Worm (Caenorhabditis elegans): ENCODE data around the gene Y60C6A.1.

Gene Y60C6A.1

DNA sequence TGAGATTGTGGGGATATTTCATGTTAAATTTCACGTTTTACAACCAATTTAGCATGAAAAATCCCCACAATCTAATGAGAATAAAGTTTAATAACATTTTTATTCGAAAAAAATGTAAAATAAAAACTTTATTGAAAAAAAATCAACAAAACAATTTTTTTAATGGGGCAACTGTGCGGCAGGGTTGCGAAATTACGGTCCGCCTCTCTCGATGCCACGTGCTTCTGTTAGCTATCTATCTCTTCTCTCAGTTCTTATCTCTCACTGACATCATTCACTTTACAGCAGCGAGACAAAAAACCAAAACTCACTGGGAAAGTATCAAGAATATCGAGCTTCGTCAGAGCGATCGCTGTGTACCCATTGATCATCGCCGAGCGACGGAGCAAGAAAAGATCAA is 37.2 kb downstream of the Y60C6A.1 start (continued):
- TF ChIP-seq ceh-88 (GFP tag; IDR thresholded peaks at IDR 0.05) (no peak), egl-27 (tag; optimal IDR thresholded peaks at IDR 0.05) (no peak), blmp-1 (tag; optimal IDR thresholded peaks at IDR 0.05) (no peak), sup-37 (GFP tag; optimal IDR thresholded peaks at IDR 0.05) (no peak), pag-3 (tag; optimal IDR thresholded peaks at IDR 0.05; ENCODE audit: borderline replicate concordance, insufficient read depth) (no peak), alr-1 (tag; optimal IDR thresholded peaks at IDR 0.05; ENCODE audit: borderline replicate concordance) (no peak), C16A3.4 (tag; optimal IDR thresholded peaks at IDR 0.05) (no peak), C04F5.9 (tag; optimal IDR thresholded peaks at IDR 0.05) (no peak), mef-2 (tag; optimal IDR thresholded peaks at IDR 0.05) (no peak)

DNA sequence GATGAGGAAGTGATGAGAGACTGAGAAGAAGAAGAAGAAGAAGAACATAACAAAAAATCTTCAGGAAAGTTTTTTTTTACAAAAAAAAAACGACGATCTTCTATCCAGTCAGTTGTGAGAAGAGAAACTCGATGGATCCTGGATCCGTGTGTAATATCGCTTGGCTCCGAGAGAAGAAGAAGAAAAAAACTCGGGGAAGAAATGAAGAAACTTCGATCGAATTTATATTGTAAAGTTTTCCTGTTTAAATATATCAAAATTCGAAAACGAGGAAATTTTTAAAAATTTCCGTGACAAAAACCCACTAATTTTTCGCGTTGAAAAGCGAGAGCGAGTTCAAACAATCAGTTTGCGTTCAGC is 39.9 kb downstream of the Y60C6A.1 start, which contains the start of gene adss-1:
Gene adss-1 (minus strand): TSS at position 101 of the 360 bp plus-strand sequence.
- no peak for TF ChIP-seq nhr-77 (tag; optimal IDR thresholded peaks at IDR 0.05)
- TF ChIP-seq dpl-1 (GFP tag; optimal IDR thresholded peaks at IDR 0.05) = no peak
- no peak for TF ChIP-seq ztf-11 (tag; optimal IDR thresholded peaks at IDR 0.05)
- no peak for TF ChIP-seq nhr-71 (tag; optimal IDR thresholded peaks at IDR 0.05)
- TF ChIP-seq lin-13 (GFP tag; optimal IDR thresholded peaks at IDR 0.05) = no peak
- no peak for TF ChIP-seq nhr-20 (tag; optimal IDR thresholded peaks at IDR 0.05)
- no peak for TF ChIP-seq unc-130 (tag; optimal IDR thresholded peaks at IDR 0.05)
- TF ChIP-seq tbx-2 (tag; optimal IDR thresholded peaks at IDR 0.05) = no peak
- no peak for TF ChIP-seq ceh-63 (GFP tag; optimal IDR thresholded peaks at IDR 0.05)
- no peak for TF ChIP-seq ama-1 (optimal IDR thresholded peaks at IDR 0.05)
- no peak for TF ChIP-seq unc-86 (tag; optimal IDR thresholded peaks at IDR 0.05)
- no peak for TF ChIP-seq ceh-8 (GFP tag; optimal IDR thresholded peaks at IDR 0.05)
- no peak for TF ChIP-seq fkh-10 (GFP tag; optimal IDR thresholded peaks at IDR 0.05)
- no peak for TF ChIP-seq fos-1 (tag; optimal IDR thresholded peaks at IDR 0.05)

DNA sequence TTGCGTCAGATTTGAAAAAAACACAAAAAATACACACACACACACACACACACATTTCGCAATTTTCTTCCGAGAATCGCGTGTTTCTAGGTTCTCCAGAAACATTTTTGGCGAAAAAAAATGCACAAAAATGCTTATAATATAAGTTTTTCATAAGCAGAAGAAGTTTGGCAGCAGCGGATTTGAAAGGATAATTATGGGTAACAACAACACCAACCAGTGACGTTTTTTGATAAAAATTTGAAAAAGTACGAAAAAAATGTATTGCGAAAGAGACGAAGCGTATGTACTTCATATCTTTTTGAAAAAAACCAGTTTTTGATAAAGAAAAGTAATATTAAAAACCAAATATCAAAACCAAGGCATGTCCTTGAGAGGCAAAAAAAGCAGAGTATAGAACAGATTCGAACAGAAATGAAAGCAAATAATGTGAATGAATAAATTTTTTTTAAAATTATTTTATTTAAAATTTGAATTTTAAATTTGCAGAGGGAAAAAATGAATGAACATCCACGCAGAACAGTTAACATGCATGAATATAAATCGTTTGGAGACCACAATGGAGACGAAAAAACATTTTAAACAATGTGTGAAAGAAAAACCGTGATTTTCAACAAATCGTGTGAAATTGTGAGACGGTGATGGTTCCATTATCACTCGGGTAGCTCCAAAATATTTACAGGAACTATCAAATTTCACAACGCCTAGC is 40.4 kb downstream of the Y60C6A.1 start:
- TF ChIP-seq skn-1 (tag; optimal IDR thresholded peaks at IDR 0.05) = peak; percentile 19
- peak in 1 of 6 experiments; percentile 40 for TF ChIP-seq elt-3 (tag; optimal IDR thresholded peaks at IDR 0.05)
- peak; percentile 21 for TF ChIP-seq mep-1 (tag; optimal IDR thresholded peaks at IDR 0.05)
- TF ChIP-seq nhr-47 (tag; optimal IDR thresholded peaks at IDR 0.05) = peak; percentile 19
- TF ChIP-seq zip-4 (GFP tag; optimal IDR thresholded peaks at IDR 0.05) = peak; percentile 26
- TF ChIP-seq ama-1 (optimal IDR thresholded peaks at IDR 0.05) = peak; percentile 80
- TF ChIP-seq nhr-85 (tag) = peak; percentile 51
- TF ChIP-seq pax-3 (tag; optimal IDR thresholded peaks at IDR 0.05) = peak; percentile 58
- no peak for TF ChIP-seq sup-37 (GFP tag; optimal IDR thresholded peaks at IDR 0.05)
- TF ChIP-seq efl-1 (optimal IDR thresholded peaks at IDR 0.05) = no peak
- TF ChIP-seq efl-1 (GFP tag; optimal IDR thresholded peaks at IDR 0.05 in 1 of 2) = peak in 1 of 2 experiments; percentile 87
- TF ChIP-seq aly-2 (tag; optimal IDR thresholded peaks at IDR 0.05) = peak; percentile 82
- TF ChIP-seq lin-15B (tag; optimal IDR thresholded peaks at IDR 0.05) = no peak
- TF ChIP-seq hpl-2 (GFP tag; optimal IDR thresholded peaks at IDR 0.05) = peak; percentile 3
- peak; percentile 24 for TF ChIP-seq nhr-19 (GFP tag; conservative IDR thresholded peaks at IDR 0.05)
- peak; percentile 72 for TF ChIP-seq nhr-90 (tag; optimal IDR thresholded peaks at IDR 0.05; ENCODE audit: poor library complexity)
- TF ChIP-seq elt-2 (tag; optimal IDR thresholded peaks at IDR 0.05) = peak; percentile 30
- peak in 1 of 2 experiments; percentile 10 for TF ChIP-seq lin-35 (GFP tag; optimal IDR thresholded peaks at IDR 0.05)
- TF ChIP-seq grh-1 (GFP tag; IDR thresholded peaks at IDR 0.05) = 0 out of 2 replicates have a peak, but pooled peaks have one; percentile 6
- peak; percentile 74 for TF ChIP-seq ztf-4 (tag; optimal IDR thresholded peaks at IDR 0.05)
- peak; percentile 25 for TF ChIP-seq lsy-2 (tag; optimal IDR thresholded peaks at IDR 0.05)
- peak; percentile 2 for TF ChIP-seq ceh-63 (GFP tag; optimal IDR thresholded peaks at IDR 0.05)
- no peak for TF ChIP-seq hlh-17 (GFP tag; optimal IDR thresholded peaks at IDR 0.05; ENCODE audit: borderline replicate concordance)
- peak; percentile 7 for TF ChIP-seq lin-14 (GFP tag; optimal IDR thresholded peaks at IDR 0.05)
- no peak for TF ChIP-seq fos-1 (tag; optimal IDR thresholded peaks at IDR 0.05)
- TF ChIP-seq isw-1 (GFP tag; IDR thresholded peaks at IDR 0.05) = no peak
- TF ChIP-seq ces-1 (GFP tag; optimal IDR thresholded peaks at IDR 0.05) = no peak
- TF ChIP-seq nhr-71 (tag; optimal IDR thresholded peaks at IDR 0.05) = peak; percentile 57
- no peak for TF ChIP-seq aha-1 (tag; optimal IDR thresholded peaks at IDR 0.05)
- peak; percentile 13 for TF ChIP-seq lin-13 (GFP tag; optimal IDR thresholded peaks at IDR 0.05)
- peak; percentile 25 for TF ChIP-seq nhr-20 (tag; optimal IDR thresholded peaks at IDR 0.05)

Data from whole organism, L1 larva.